Worm (Caenorhabditis elegans) whole organism, L3 larva: ENCODE measurements around the gene bcmo-2.

Experiments
- R02D3.7 ChIP-seq: fragments of 150-350 bp; optimal IDR thresholded peaks from 2 replicates; lab custom pipeline; 2014; ENCODE audit warnings: missing biosample characterization, missing genetic modification characterization
- ceh-28 ChIP-seq: fragments of 150-350 bp; optimal IDR thresholded peaks from 2 replicates; lab custom pipeline; 2014; ENCODE audit warnings: missing biosample characterization, missing genetic modification reagents, missing genetic modification characterization
- ceh-82 ChIP-seq: fragments of 150-350 bp; optimal IDR thresholded peaks from 2 replicates; lab custom pipeline; 2014; ENCODE audit warnings: missing biosample characterization, missing genetic modification characterization
- daf-12 ChIP-seq: fragments of 150-350 bp; optimal IDR thresholded peaks from 2 replicates; lab custom pipeline; 2014; ENCODE audit warnings: missing biosample characterization, missing genetic modification reagents, missing genetic modification characterization
- egl-5 ChIP-seq: fragments of 150-350 bp; optimal IDR thresholded peaks from 2 replicates; lab custom pipeline; 2017; ENCODE audit warnings: missing biosample characterization, missing genetic modification reagents, missing genetic modification characterization, inconsistent platforms
- elt-1 ChIP-seq: fragments of 150-350 bp; optimal IDR thresholded peaks from 2 replicates; lab custom pipeline; 2014; ENCODE audit warnings: missing biosample characterization, missing genetic modification characterization
- elt-2 ChIP-seq: sonication (generic microtip); optimal IDR thresholded peaks from 2 replicates; lab custom pipeline; 2016; ENCODE audit warnings: missing genetic modification reagents, mild to moderate bottlenecking, missing genetic modification characterization, missing compliant biosample characterization
- elt-3 ChIP-seq, 3 experiments: fragments of 150-350 bp in 1 of 3; sonication (generic microtip) in 2 of 3; optimal IDR thresholded peaks; 2 replicates in 2 of 3; 4 replicates in 1 of 3; lab custom pipeline; 2014 to 2017; ENCODE audit warnings: missing biosample characterization in 3 of 3, missing genetic modification characterization in 3 of 3
- fkh-10 ChIP-seq: sonication (generic microtip); optimal IDR thresholded peaks from 2 replicates; lab custom pipeline; 2017; ENCODE audit warnings: missing biosample characterization, missing genetic modification reagents, missing genetic modification characterization
- fkh-2 ChIP-seq: fragments of 150-350 bp; optimal IDR thresholded peaks from 2 replicates; lab custom pipeline; 2014; ENCODE audit warnings: missing biosample characterization, missing genetic modification reagents, missing genetic modification characterization
- fos-1 ChIP-seq: fragments of 150-350 bp; optimal IDR thresholded peaks from 2 replicates; lab custom pipeline; 2014; ENCODE audit warnings: missing biosample characterization, missing genetic modification characterization
- hmg-11 ChIP-seq: sonication (generic microtip); optimal IDR thresholded peaks from 2 replicates; lab custom pipeline; 2016; ENCODE audit warnings: missing genetic modification characterization, missing compliant biosample characterization
- lin-15B ChIP-seq: fragments of 150-350 bp; optimal IDR thresholded peaks from 2 replicates; lab custom pipeline; 2014; ENCODE audit warnings: missing biosample characterization, missing genetic modification characterization
- lin-39 ChIP-seq: fragments of 150-350 bp; optimal IDR thresholded peaks from 2 replicates; lab custom pipeline; 2018; ENCODE audit warnings: missing biosample characterization, missing genetic modification reagents, missing genetic modification characterization
- mdl-1 ChIP-seq: fragments of 150-350 bp; optimal IDR thresholded peaks from 2 replicates; lab custom pipeline; 2014; ENCODE audit warnings: missing biosample characterization, missing genetic modification characterization
- mml-1 ChIP-seq: fragments of 150-350 bp; sonication (generic microtip); optimal IDR thresholded peaks from 3 replicates; lab custom pipeline; 2014; ENCODE audit warnings: missing biosample characterization, missing genetic modification characterization
- nfya-1 ChIP-seq: sonication (generic microtip); optimal IDR thresholded peaks from 2 replicates; lab custom pipeline; 2017; ENCODE audit warnings: missing genetic modification characterization, mild to moderate bottlenecking, missing compliant biosample characterization, antibody characterized with exemption, moderate library complexity; ENCODE audit not compliant: insufficient read depth
- nhr-11 ChIP-seq: fragments of 150-350 bp; optimal IDR thresholded peaks from 2 replicates; lab custom pipeline; 2014; ENCODE audit warnings: missing biosample characterization, missing genetic modification characterization
- nhr-12 ChIP-seq: fragments of 150-350 bp; optimal IDR thresholded peaks from 2 replicates; lab custom pipeline; 2014; ENCODE audit warnings: missing biosample characterization, missing genetic modification characterization
- nhr-23 ChIP-seq: fragments of 150-350 bp; optimal IDR thresholded peaks from 2 replicates; lab custom pipeline; 2014; ENCODE audit warnings: missing biosample characterization, missing genetic modification reagents, missing genetic modification characterization
- nhr-237 ChIP-seq: fragments of 150-350 bp; optimal IDR thresholded peaks from 2 replicates; lab custom pipeline; 2014; ENCODE audit warnings: missing biosample characterization, missing genetic modification characterization
- nhr-25 ChIP-seq: sonication (generic microtip); optimal IDR thresholded peaks from 2 replicates; lab custom pipeline; 2017; ENCODE audit warnings: missing biosample characterization, missing genetic modification characterization
- nhr-28 ChIP-seq: fragments of 150-350 bp; optimal IDR thresholded peaks from 2 replicates; lab custom pipeline; 2014; ENCODE audit warnings: missing biosample characterization, missing genetic modification characterization
- nhr-76 ChIP-seq: fragments of 150-350 bp; sonication (generic microtip); optimal IDR thresholded peaks from 5 replicates; lab custom pipeline; 2014; ENCODE audit warnings: missing biosample characterization, missing genetic modification characterization
- pha-4 ChIP-seq: fragments of 150-350 bp; optimal IDR thresholded peaks from 2 replicates; lab custom pipeline; 2014; ENCODE audit warnings: missing biosample characterization, missing genetic modification reagents, missing genetic modification characterization
- skn-1 ChIP-seq: fragments of 150-350 bp; optimal IDR thresholded peaks from 2 replicates; lab custom pipeline; 2014; ENCODE audit warnings: missing biosample characterization, missing genetic modification characterization
- snpc-4 ChIP-seq: fragments of 150-350 bp; optimal IDR thresholded peaks from 2 replicates; lab custom pipeline; 2014; ENCODE audit warnings: missing biosample characterization, missing genetic modification characterization
- tbx-2 ChIP-seq: sonication (generic microtip); optimal IDR thresholded peaks from 2 replicates; lab custom pipeline; 2016; ENCODE audit warnings: mild to moderate bottlenecking, missing genetic modification characterization, missing compliant biosample characterization
- unc-39 ChIP-seq: sonication (generic microtip); optimal IDR thresholded peaks from 4 replicates; lab custom pipeline; 2017; ENCODE audit warnings: missing biosample characterization, missing genetic modification characterization
- unc-62 ChIP-seq: fragments of 150-350 bp; sonication (generic microtip); optimal IDR thresholded peaks from 4 replicates; lab custom pipeline; 2014; ENCODE audit warnings: missing biosample characterization, missing genetic modification reagents, missing genetic modification characterization
- zag-1 ChIP-seq: fragments of 150-350 bp; optimal IDR thresholded peaks from 2 replicates; lab custom pipeline; 2014; ENCODE audit warnings: missing biosample characterization, missing genetic modification characterization
- ztf-11 ChIP-seq: fragments of 150-350 bp; optimal IDR thresholded peaks from 2 replicates; lab custom pipeline; 2014; ENCODE audit warnings: missing biosample characterization, missing genetic modification characterization
- ztf-4 ChIP-seq: fragments of 150-350 bp; optimal IDR thresholded peaks from 2 replicates; lab custom pipeline; 2014; ENCODE audit warnings: missing biosample characterization, missing genetic modification characterization

bcmo-2 gene

DNA sequence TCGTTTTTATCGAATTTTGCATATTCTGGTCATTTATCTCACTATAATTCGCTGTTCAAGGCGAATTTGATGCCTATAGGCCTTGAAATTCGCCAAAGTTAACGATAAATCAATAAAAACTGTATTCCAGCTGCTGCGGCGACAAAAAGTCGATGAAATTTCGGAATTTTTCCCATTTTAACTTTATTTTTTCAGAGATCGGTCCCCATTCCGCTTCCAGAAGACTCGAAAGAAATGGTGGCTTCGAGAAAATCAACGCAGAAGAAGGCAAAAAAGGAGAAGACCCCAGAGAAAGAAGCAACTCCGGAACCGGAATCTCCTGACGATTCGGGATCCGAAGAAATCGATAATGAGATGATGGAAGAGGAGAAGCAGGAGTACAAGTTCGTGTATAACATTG, 24.5 kb upstream of the bcmo-2 start:
- TF ChIP-seq daf-12 (tag; lab: Kevin White, UChicago) (no peak), nhr-12 (tag; lab: Kevin White, UChicago) (no peak), nhr-237 (tag; lab: Kevin White, UChicago) (no peak), lin-39 (tag; lab: Kevin White, UChicago) (no peak), nfya-1 (tag; lab: Kevin White, UChicago) (no peak), unc-39 (tag; lab: Kevin White, UChicago) (no peak), nhr-23 (tag; lab: Kevin White, UChicago) (no peak), ceh-28 (tag; lab: Kevin White, UChicago) (no peak), ceh-82 (tag; lab: Kevin White, UChicago) (no peak), fkh-2 (tag; lab: Kevin White, UChicago) (no peak), zag-1 (no peak), egl-5 (tag; lab: Kevin White, UChicago) (no peak), mdl-1 (tag; lab: Kevin White, UChicago) (no peak), fos-1 (tag; lab: Kevin White, UChicago) (no peak), nhr-25 (no peak)

DNA sequence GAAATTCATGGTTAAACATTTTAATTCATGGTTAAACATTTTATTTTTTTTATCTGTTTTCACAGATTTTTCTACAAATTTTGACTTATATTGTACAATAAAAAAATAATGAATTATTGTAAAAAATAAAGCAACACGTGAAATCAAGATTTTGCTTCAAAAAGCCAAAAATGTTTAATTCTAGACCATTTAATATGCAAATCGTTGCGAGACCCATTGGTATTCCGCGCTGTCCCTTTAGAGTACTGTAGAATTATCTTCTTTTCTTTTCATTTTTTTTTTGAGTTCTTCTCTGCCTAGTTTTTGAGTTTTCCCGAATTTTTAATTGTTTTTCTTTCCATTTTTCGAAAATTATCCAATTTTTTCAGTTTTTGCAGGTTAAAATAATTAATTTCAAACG, 23.4 kb upstream of the bcmo-2 start, which contains the start of gene Y14H12B.1:
Gene Y14H12B.1, plus strand, starts transcription at position 363 of the 400 bp plus-strand sequence.
- TF ChIP-seq nfya-1 (tag; lab: Kevin White, UChicago): no peak
- no peak for TF ChIP-seq nhr-28
- TF ChIP-seq ztf-4 (tag; lab: Kevin White, UChicago): no peak
- TF ChIP-seq R02D3.7 (tag; lab: Kevin White, UChicago): no peak
- TF ChIP-seq fos-1 (tag; lab: Kevin White, UChicago): no peak
- TF ChIP-seq fkh-10 (GFP tag; lab: Kevin White, UChicago): no peak
- no peak for TF ChIP-seq nhr-11 (tag; lab: Kevin White, UChicago)
- TF ChIP-seq fkh-2 (tag; lab: Kevin White, UChicago): no peak
- no peak for TF ChIP-seq lin-15B (tag; lab: Kevin White, UChicago)
- no peak for TF ChIP-seq snpc-4
- TF ChIP-seq hmg-11 (tag; lab: Kevin White, UChicago): no peak
- no peak for TF ChIP-seq ceh-82 (tag; lab: Kevin White, UChicago)
- TF ChIP-seq unc-62 (GFP tag; lab: Kevin White, UChicago): no peak
- TF ChIP-seq elt-1 (tag; lab: Kevin White, UChicago): no peak

DNA sequence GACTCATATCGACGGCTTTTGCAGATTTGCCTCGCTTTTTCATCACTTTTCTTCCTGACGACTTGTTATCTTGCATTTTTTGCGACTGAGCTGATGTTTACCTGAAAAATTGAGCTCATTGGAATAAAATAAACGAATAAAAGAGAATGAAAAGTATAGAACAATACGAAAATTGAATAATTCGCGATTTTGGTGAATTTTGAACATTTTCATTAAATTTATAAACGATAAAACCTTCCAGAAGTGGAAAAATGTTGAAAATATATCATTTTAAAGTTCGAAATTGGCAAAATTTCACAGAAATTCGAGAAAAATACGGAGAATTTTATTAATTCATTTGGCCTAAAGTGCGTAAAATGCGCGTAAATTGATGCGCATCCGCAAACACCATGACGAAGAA, 23.0 kb upstream of the bcmo-2 start, which contains the start of gene Y14H12B.2:
Gene Y14H12B.2, minus strand, starts transcription at position 101 of the 400 bp plus-strand sequence.
- TF ChIP-seq ztf-11 (no peak), tbx-2 (tag; lab: Kevin White, UChicago) (no peak), nhr-76 (tag; lab: Kevin White, UChicago) (no peak), zag-1 (no peak), R02D3.7 (tag; lab: Kevin White, UChicago) (no peak), lin-39 (tag; lab: Kevin White, UChicago) (no peak), nfya-1 (tag; lab: Kevin White, UChicago) (no peak), hmg-11 (tag; lab: Kevin White, UChicago) (no peak), pha-4 (tag; lab: Kevin White, UChicago) (no peak), fos-1 (tag; lab: Kevin White, UChicago) (no peak), mml-1 (tag; lab: Kevin White, UChicago) (no peak), skn-1 (tag; lab: Kevin White, UChicago) (no peak), ceh-82 (tag; lab: Kevin White, UChicago) (no peak), unc-39 (tag; lab: Kevin White, UChicago) (no peak), nhr-237 (tag; lab: Kevin White, UChicago) (no peak)

ce11 chrII:3931825-3932224, 21.2 kb upstream of the bcmo-2 start:
- TF ChIP-seq elt-2 (tag; lab: Kevin White, UChicago) (no peak), lin-39 (tag; lab: Kevin White, UChicago) (peak; percentile 4), mml-1 (tag; lab: Kevin White, UChicago) (no peak)

- no peak for TF ChIP-seq elt-3 (tag; optimal IDR thresholded peaks at IDR 0.05; lab: Kevin White, UChicago)
- TF ChIP-seq fkh-10 (GFP tag; lab: Kevin White, UChicago): no peak
- peak; percentile 90 for TF ChIP-seq nfya-1 (tag; lab: Kevin White, UChicago)
Measured at ce11 chrII:3931230-3931629, 20.6 kb upstream of the bcmo-2 start.
